Worm (Caenorhabditis elegans) whole organism, L2 larva: ENCODE results near the gene vha-19.

Experiments
- R02D3.7 ChIP-seq: fragments of 150-350 bp; optimal IDR thresholded peaks from 2 replicates; lab custom pipeline; 2014; ENCODE audit warnings: missing biosample characterization, missing genetic modification characterization
- Y55F3AM.14 ChIP-seq: fragments of 200-800 bp; sonication (Bioruptor generic); optimal IDR thresholded peaks from 2 replicates; lab custom pipeline; 2018; ENCODE audit warnings: mild to moderate bottlenecking, missing genetic modification characterization, missing compliant biosample characterization
- ZK546.5 ChIP-seq: sonication (generic microtip); optimal IDR thresholded peaks from 2 replicates; lab custom pipeline; 2017; ENCODE audit warnings: missing biosample characterization, missing genetic modification characterization
- aly-2 ChIP-seq: fragments of 150-350 bp; optimal IDR thresholded peaks from 2 replicates; lab custom pipeline; 2014; ENCODE audit warnings: missing biosample characterization, missing genetic modification characterization
- egl-27 ChIP-seq: sonication (generic microtip); optimal IDR thresholded peaks from 3 replicates; lab custom pipeline; 2017; ENCODE audit warnings: missing biosample characterization, missing genetic modification reagents, missing genetic modification characterization
- mab-5 ChIP-seq: fragments of 150-350 bp; optimal IDR thresholded peaks from 2 replicates; lab custom pipeline; 2014; ENCODE audit warnings: missing biosample characterization, missing genetic modification characterization
- mdl-1 ChIP-seq, 2 experiments: fragments of 150-350 bp in 1 of 2; sonication (generic microtip) in 1 of 2; optimal IDR thresholded peaks; 2 replicates each; lab custom pipeline; 2017; ENCODE audit warnings: missing biosample characterization in 2 of 2, missing genetic modification characterization in 2 of 2
- nhr-23 ChIP-seq: fragments of 150-350 bp; optimal IDR thresholded peaks from 2 replicates; lab custom pipeline; 2014; ENCODE audit warnings: missing biosample characterization, missing genetic modification reagents, missing genetic modification characterization
- skn-1 ChIP-seq: sonication (generic microtip); optimal IDR thresholded peaks from 2 replicates; lab custom pipeline; 2017; ENCODE audit warnings: missing biosample characterization, missing genetic modification characterization
- unc-39 ChIP-seq: fragments of 150-350 bp; optimal IDR thresholded peaks from 2 replicates; lab custom pipeline; 2014; ENCODE audit warnings: missing biosample characterization, missing genetic modification characterization

DNA sequence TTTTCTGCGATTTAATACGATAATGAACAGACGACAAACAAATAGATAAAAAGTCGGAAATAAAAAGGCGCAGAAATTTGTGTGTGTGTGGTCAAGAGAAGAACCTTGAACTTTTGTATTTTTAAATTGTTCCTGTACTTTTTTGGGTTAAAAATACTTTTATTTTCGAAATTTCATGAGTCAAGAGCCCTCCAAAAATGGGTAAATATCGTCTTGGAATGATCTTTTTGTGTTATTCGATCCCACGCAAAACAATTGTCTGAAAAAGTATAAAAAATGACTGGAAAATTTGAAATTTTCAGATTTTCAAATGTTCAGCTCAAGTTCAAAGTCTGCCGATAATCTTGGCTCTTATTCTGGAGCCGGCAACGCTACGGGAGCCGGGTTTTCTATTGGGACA, 26.6 kb downstream of the vha-19 start, which contains the start of gene C04C3.14:
- TF ChIP-seq skn-1 (no peak), Y55F3AM.14 (no peak), unc-39 (tag; lab: Kevin White, UChicago) (no peak), mab-5 (tag; lab: Kevin White, UChicago) (no peak), R02D3.7 (no peak), ZK546.5 (tag; lab: Kevin White, UChicago) (no peak), mdl-1 (tag; optimal IDR thresholded peaks at IDR 0.05; lab: Kevin White, UChicago) (no peak), nhr-23 (no peak), egl-27 (tag; lab: Kevin White, UChicago) (no peak), aly-2 (tag; lab: Kevin White, UChicago) (no peak)
